Fruit fly (Drosophila melanogaster) Kc167 (cell line): ENCODE results near the gene Kaz-m1.

Experiments
- Sin3A ChIP-seq: fragments of >200 bp; optimal IDR thresholded peaks from 2 replicates; lab custom pipeline; 2018; ENCODE audit warnings: missing external identifiers
- psq ChIP-seq: fragments of >200 bp; optimal IDR thresholded peaks from 2 replicates; lab custom pipeline; 2017; ENCODE audit warnings: missing external identifiers

- TF ChIP-seq psq (lab: Kevin White, UChicago) (no peak), Sin3A (lab: Kevin White, UChicago) (no peak)
Measured at dm6 chr3R:25966944-25967343, 47.6 kb upstream of the Kaz-m1 start.
